Worm (Caenorhabditis elegans): ENCODE measurements around the gene C45G9.14.

ce11 chrIII:5023642-5024041 is 21.2 kb upstream of the C45G9.14 start:
- TF ChIP-seq dve-1 (tag; optimal IDR thresholded peaks at IDR 0.05; ENCODE audit: insufficient read depth) (no peak), Y75B8A.6 (GFP tag; IDR thresholded peaks at IDR 0.05) (no peak), ama-1 (optimal IDR thresholded peaks at IDR 0.05) (no peak), egl-43 (GFP tag; IDR thresholded peaks at IDR 0.05) (no peak)
